Fruit fly (Drosophila melanogaster) whole organism, embryonic: ENCODE measurements around the gene CG15390.
A peak's percentile ranks its signal among the peaks of the same experiment; 100 is the strongest.

Source experiments
- CG10147 ChIP-seq: fragments of 200-800 bp; sonication (Bioruptor generic); optimal IDR thresholded peaks from 2 replicates; lab custom pipeline; 2019; ENCODE audit warnings: missing biosample characterization, mild to moderate bottlenecking, missing genetic modification characterization, moderate library complexity
- CG11723 ChIP-seq: fragments of 200-800 bp; sonication (Bioruptor generic); optimal IDR thresholded peaks from 2 replicates; lab custom pipeline; 2017; ENCODE audit warnings: missing biosample characterization, mild to moderate bottlenecking, missing genetic modification characterization
- CG13775 ChIP-seq: fragments of 200-800 bp; sonication (Bioruptor generic); optimal IDR thresholded peaks from 3 replicates; lab custom pipeline; 2017; ENCODE audit warnings: missing biosample characterization, mild to moderate bottlenecking, missing genetic modification characterization
- CG16813 ChIP-seq: fragments of 200-800 bp; sonication (Bioruptor generic); IDR thresholded peaks from 3 replicates; pipeline ENCODE4 v1.3.6; 2022; ENCODE audit warnings: missing biosample characterization, missing genetic modification characterization; ENCODE audit not compliant: partially characterized antibody
- CG16863 ChIP-seq: fragments of 200-800 bp; sonication (Bioruptor generic); optimal IDR thresholded peaks from 3 replicates; lab custom pipeline; 2016; ENCODE audit warnings: missing biosample characterization, missing genetic modification characterization
- CG17186 ChIP-seq: fragments of 200-800 bp; sonication (Bioruptor generic); optimal IDR thresholded peaks from 3 replicates; lab custom pipeline; 2017; ENCODE audit warnings: missing biosample characterization, missing genetic modification reagents, missing genetic modification characterization
- CG18262 ChIP-seq: fragments of 200-800 bp; optimal IDR thresholded peaks from 3 replicates; lab custom pipeline; 2019; ENCODE audit warnings: missing biosample characterization, mild to moderate bottlenecking, missing genetic modification characterization, moderate library complexity
- CG18619 ChIP-seq: fragments of 200-800 bp; sonication (Bioruptor generic); optimal IDR thresholded peaks from 3 replicates; lab custom pipeline; 2017; ENCODE audit warnings: missing biosample characterization, mild to moderate bottlenecking, missing genetic modification characterization
- CG18764 ChIP-seq: fragments of 200-800 bp; sonication (Bioruptor generic); optimal IDR thresholded peaks from 3 replicates; lab custom pipeline; 2016; ENCODE audit warnings: missing biosample characterization, missing genetic modification characterization
- CG2712 ChIP-seq: fragments of 200-800 bp; optimal IDR thresholded peaks from 3 replicates; lab custom pipeline; 2019; ENCODE audit warnings: missing biosample characterization, mild to moderate bottlenecking, missing genetic modification characterization, moderate library complexity
- CG32532 ChIP-seq: fragments of 200-800 bp; sonication (Bioruptor generic); IDR thresholded peaks from 2 replicates; pipeline ENCODE4 v1.3.6; 2022; ENCODE audit warnings: missing biosample characterization, missing genetic modification characterization
- CG32767 ChIP-seq: fragments of 200-800 bp; sonication (Bioruptor generic); IDR thresholded peaks from 2 replicates; pipeline ENCODE4 v1.3.6; 2022; ENCODE audit warnings: missing biosample characterization, missing genetic modification characterization
- CG43689 ChIP-seq: fragments of 200-800 bp; sonication (Bioruptor generic); IDR thresholded peaks from 2 replicates; pipeline ENCODE4 v1.3.6; 2022; ENCODE audit warnings: missing biosample characterization, missing genetic modification characterization
- CG4424 ChIP-seq: fragments of 200-800 bp; sonication (Bioruptor generic); optimal IDR thresholded peaks from 3 replicates; lab custom pipeline; 2016; ENCODE audit warnings: missing biosample characterization, missing genetic modification characterization
- CG4730 ChIP-seq: fragments of 200-800 bp; sonication (Bioruptor generic); IDR thresholded peaks from 2 replicates; pipeline ENCODE4 v1.3.6; 2022; ENCODE audit warnings: missing biosample characterization, missing genetic modification characterization
- CG5953 ChIP-seq: fragments of 200-800 bp; sonication (Bioruptor generic); IDR thresholded peaks from 2 replicates; pipeline ENCODE4 v1.3.6; 2022; ENCODE audit warnings: missing biosample characterization, missing genetic modification characterization
- CG6254 ChIP-seq: fragments of 200-800 bp; sonication (Bioruptor generic); optimal IDR thresholded peaks from 3 replicates; lab custom pipeline; 2017; ENCODE audit warnings: mild to moderate bottlenecking, missing biosample characterization, missing genetic modification reagents, missing genetic modification characterization
- CG6791 ChIP-seq: fragments of 200-800 bp; sonication (Bioruptor generic); IDR thresholded peaks from 3 replicates; pipeline ENCODE4 v1.3.6; 2022; ENCODE audit warnings: missing biosample characterization, missing genetic modification characterization; ENCODE audit not compliant: partially characterized antibody
- CG7357 ChIP-seq: fragments of 200-800 bp; sonication (Bioruptor generic); IDR thresholded peaks from 3 replicates; pipeline ENCODE4 v1.3.6; 2022; ENCODE audit warnings: missing biosample characterization, missing genetic modification characterization
- CG7987 ChIP-seq: fragments of 200-800 bp; sonication (Bioruptor generic); optimal IDR thresholded peaks from 2 replicates; lab custom pipeline; 2018; ENCODE audit warnings: missing biosample characterization, mild to moderate bottlenecking, missing genetic modification characterization, moderate library complexity
- CG8281 ChIP-seq: fragments of 200-800 bp; sonication (Bioruptor generic); optimal IDR thresholded peaks from 2 replicates; lab custom pipeline; 2018; ENCODE audit warnings: missing biosample characterization, mild to moderate bottlenecking, missing genetic modification characterization, moderate library complexity
- CG8290 ChIP-seq, 3 experiments: fragments of 200-800 bp; sonication (Bioruptor generic); optimal IDR thresholded peaks; 2 replicates each; lab custom pipeline; 2016 to 2019; ENCODE audit warnings: missing biosample characterization in 3 of 3, missing genetic modification characterization in 3 of 3, mild to moderate bottlenecking in 2 of 3, moderate library complexity in 1 of 3
- CG8924 ChIP-seq: fragments of 200-800 bp; optimal IDR thresholded peaks from 3 replicates; lab custom pipeline; 2019; ENCODE audit warnings: missing biosample characterization, mild to moderate bottlenecking, missing genetic modification characterization, moderate library complexity
- Camta ChIP-seq: fragments of 200-800 bp; sonication (Bioruptor generic); optimal IDR thresholded peaks from 2 replicates; lab custom pipeline; 2016; ENCODE audit warnings: missing biosample characterization, missing genetic modification characterization
- Doc3 ChIP-seq: fragments of 200-800 bp; sonication (Bioruptor generic); IDR thresholded peaks from 3 replicates; pipeline ENCODE4 v1.3.6; 2022; ENCODE audit warnings: missing biosample characterization, missing genetic modification characterization; ENCODE audit not compliant: partially characterized antibody
- HmgZ ChIP-seq: fragments of 200-800 bp; sonication (Bioruptor generic); optimal IDR thresholded peaks from 2 replicates; lab custom pipeline; 2018; ENCODE audit warnings: missing biosample characterization, mild to moderate bottlenecking, missing genetic modification characterization
- Oli ChIP-seq: fragments of 200-800 bp; sonication (Bioruptor generic); optimal IDR thresholded peaks from 2 replicates; lab custom pipeline; 2018; ENCODE audit warnings: missing biosample characterization, mild to moderate bottlenecking, missing genetic modification characterization, moderate library complexity
- Vsx1 ChIP-seq: fragments of 200-800 bp; sonication (Bioruptor generic); optimal IDR thresholded peaks from 2 replicates; lab custom pipeline; 2017; ENCODE audit warnings: missing biosample characterization, mild to moderate bottlenecking, missing genetic modification characterization, missing genetic modification reagents
- ase ChIP-seq: fragments of 200-800 bp; sonication (Bioruptor generic); IDR thresholded peaks from 3 replicates; pipeline ENCODE4 v1.3.6; 2022; ENCODE audit warnings: missing biosample characterization, missing genetic modification characterization
- cas ChIP-seq: fragments of 200-800 bp; sonication (Bioruptor generic); IDR thresholded peaks from 2 replicates; pipeline ENCODE4 v1.3.6; 2022; ENCODE audit warnings: missing biosample characterization, missing genetic modification characterization
- corto ChIP-seq: fragments of 200-800 bp; sonication (Bioruptor generic); optimal IDR thresholded peaks from 2 replicates; lab custom pipeline; 2016; ENCODE audit warnings: missing biosample characterization, mild to moderate bottlenecking, missing genetic modification characterization, moderate library complexity
- cwo ChIP-seq: fragments of 200-800 bp; sonication (Bioruptor generic); optimal IDR thresholded peaks from 3 replicates; lab custom pipeline; 2017; ENCODE audit warnings: missing biosample characterization, missing genetic modification characterization, mild to moderate bottlenecking, moderate library complexity, missing genetic modification reagents
- ewg ChIP-seq: fragments of 200-800 bp; sonication (Bioruptor generic); optimal IDR thresholded peaks from 3 replicates; lab custom pipeline; 2017; ENCODE audit warnings: mild to moderate bottlenecking, missing biosample characterization, missing genetic modification reagents, missing genetic modification characterization
- gce ChIP-seq: fragments of 200-800 bp; sonication (Bioruptor generic); IDR thresholded peaks from 3 replicates; pipeline ENCODE4 v1.3.6; 2022; ENCODE audit warnings: missing biosample characterization, missing genetic modification characterization
- gem ChIP-seq: fragments of 200-800 bp; sonication (Bioruptor generic); optimal IDR thresholded peaks from 2 replicates; lab custom pipeline; 2019; ENCODE audit warnings: missing biosample characterization, mild to moderate bottlenecking, missing genetic modification characterization, moderate library complexity
- klu ChIP-seq: fragments of 200-800 bp; sonication (Bioruptor generic); IDR thresholded peaks from 2 replicates; pipeline ENCODE4 v1.3.6; 2022; ENCODE audit warnings: missing biosample characterization, missing genetic modification characterization
- knrl ChIP-seq: fragments of 200-800 bp; sonication (Bioruptor generic); IDR thresholded peaks from 3 replicates; pipeline ENCODE4 v1.3.6; 2022; ENCODE audit warnings: missing biosample characterization, missing genetic modification characterization; ENCODE audit not compliant: partially characterized antibody
- luna ChIP-seq: fragments of 200-800 bp; sonication (Bioruptor generic); optimal IDR thresholded peaks from 2 replicates; lab custom pipeline; 2016; ENCODE audit warnings: missing biosample characterization, missing genetic modification characterization
- prd ChIP-seq, 3 experiments: fragments of >200 bp in 2 of 3; fragments of 200-800 bp in 1 of 3; sonication (Bioruptor generic) in 1 of 3; optimal IDR thresholded peaks in 2 of 3; IDR thresholded peaks in 1 of 3; 2 replicates in 2 of 3; 3 replicates in 1 of 3; pipeline versions ENCODE4 v1.3.6 to Lab custom; 2017 to 2022; ENCODE audit warnings: missing biosample characterization in 1 of 3, missing genetic modification characterization in 1 of 3
- run ChIP-seq: fragments of 200-800 bp; sonication (Bioruptor generic); optimal IDR thresholded peaks from 3 replicates; lab custom pipeline; 2018; ENCODE audit warnings: missing biosample characterization, mild to moderate bottlenecking, missing genetic modification characterization
- sens ChIP-seq: fragments of 200-800 bp; sonication (Bioruptor generic); peaks from one replicate; lab custom pipeline; 2016; ENCODE audit warnings: missing biosample characterization, missing genetic modification characterization
- sens-2 ChIP-seq: fragments of 200-800 bp; sonication (Bioruptor generic); IDR thresholded peaks from 2 replicates; pipeline ENCODE4 v1.3.6; 2022; ENCODE audit warnings: missing biosample characterization, missing genetic modification characterization
- sim ChIP-seq: fragments of 200-800 bp; sonication (Bioruptor generic); IDR thresholded peaks from 2 replicates; pipeline ENCODE4 v1.3.6; 2022; ENCODE audit warnings: missing biosample characterization, missing genetic modification characterization
- tin ChIP-seq: fragments of 200-800 bp; sonication (Bioruptor generic); optimal IDR thresholded peaks from 3 replicates; lab custom pipeline; 2016; ENCODE audit warnings: missing biosample characterization, missing genetic modification characterization
- toy ChIP-seq: fragments of 200-800 bp; sonication (Bioruptor generic); IDR thresholded peaks from 2 replicates; pipeline ENCODE4 v1.3.6; 2022; ENCODE audit warnings: missing biosample characterization, missing genetic modification characterization
- trh ChIP-seq: fragments of 200-800 bp; sonication (Bioruptor generic); optimal IDR thresholded peaks from 2 replicates; lab custom pipeline; 2016; ENCODE audit warnings: missing biosample characterization, missing genetic modification characterization
- vfl ChIP-seq: fragments of 200-800 bp; sonication (Bioruptor generic); optimal IDR thresholded peaks from 2 replicates; lab custom pipeline; 2016; ENCODE audit warnings: missing biosample characterization, missing genetic modification characterization
- vvl ChIP-seq: fragments of 200-800 bp; sonication (Bioruptor generic); IDR thresholded peaks from 2 replicates; pipeline ENCODE4 v1.3.6; 2022; ENCODE audit warnings: missing biosample characterization, missing genetic modification characterization

CG15390 gene

dm6 chr2L:2365077-2365651 lies 9.3 kb upstream of the CG15390 start, which contains the start of the genes Rab5 and Axud1 (continued):
- no peak for TF ChIP-seq Vsx1 (GFP tag; lab: Kevin White, UChicago)
- TF ChIP-seq corto, result no peak
- TF ChIP-seq CG6254 (GFP tag; lab: Kevin White, UChicago), result no peak
- TF ChIP-seq CG8290 (GFP tag; optimal IDR thresholded peaks at IDR 0.05; lab: Kevin White, UChicago), result no peak
- peak in 1 of 2 experiments; percentile 17 for TF ChIP-seq CG8290 (tag; optimal IDR thresholded peaks at IDR 0.05; lab: Kevin White, UChicago)
- peak; percentile 27 for TF ChIP-seq CG8924 (tag; lab: Kevin White, UChicago)
- peak; percentile 60; the same call in 1 of the 3 replicates for TF ChIP-seq knrl (GFP tag; lab: Robert Waterston, UW)
- TF ChIP-seq CG4424 (GFP tag; lab: Kevin White, UChicago), result no peak
- peak; percentile 57 for TF ChIP-seq vvl
- TF ChIP-seq Camta, result no peak
- no peak for TF ChIP-seq run (tag; lab: Kevin White, UChicago)
- no peak for TF ChIP-seq cas (GFP tag; lab: Robert Waterston, UW)
- peak; percentile 29; the same call in 1 of the 2 replicates for TF ChIP-seq CG32532 (GFP tag; lab: Robert Waterston, UW)
- no peak for TF ChIP-seq trh
- no peak for TF ChIP-seq prd (optimal IDR thresholded peaks at IDR 0.05; lab: Kevin White, UChicago)
- TF ChIP-seq prd (GFP tag; IDR thresholded peaks at IDR 0.05; lab: Robert Waterston, UW), result no peak
- TF ChIP-seq CG10147 (GFP tag; lab: Kevin White, UChicago), result no peak
- no peak for TF ChIP-seq ase
- no peak for TF ChIP-seq tin (GFP tag; lab: Kevin White, UChicago)
- TF ChIP-seq luna (GFP tag; lab: Kevin White, UChicago), result no peak
- TF ChIP-seq klu (GFP tag; lab: Robert Waterston, UW), result no peak
- TF ChIP-seq Oli (tag; lab: Kevin White, UChicago), result no peak
- TF ChIP-seq CG2712 (tag; lab: Kevin White, UChicago), result peak; percentile 61

dm6 chr2L:2365655-2366214 lies 8.8 kb upstream of the CG15390 start:
- TF ChIP-seq CG7987 (GFP tag; lab: Kevin White, UChicago) (no peak), prd (optimal IDR thresholded peaks at IDR 0.05; lab: Kevin White, UChicago) (no peak), prd (GFP tag; IDR thresholded peaks at IDR 0.05; lab: Robert Waterston, UW) (peak; percentile 25; the same call in 1 of the 3 replicates), CG18262 (tag; lab: Kevin White, UChicago) (peak; percentile 11), vfl (GFP tag; lab: Kevin White, UChicago) (no peak), gem (tag; lab: Kevin White, UChicago) (no peak), sim (no peak), CG16863 (GFP tag; lab: Kevin White, UChicago) (no peak), toy (GFP tag; lab: Robert Waterston, UW) (no peak), CG8281 (tag; lab: Kevin White, UChicago) (no peak), CG13775 (GFP tag; lab: Kevin White, UChicago) (no peak), HmgZ (tag; lab: Kevin White, UChicago) (no peak), ewg (GFP tag; lab: Kevin White, UChicago) (no peak), CG4730 (GFP tag; lab: Robert Waterston, UW) (no peak), CG43689 (GFP tag; lab: Robert Waterston, UW) (no peak), CG16813 (GFP tag; lab: Robert Waterston, UW) (no peak), CG7357 (GFP tag; lab: Robert Waterston, UW) (no peak), CG11723 (GFP tag; lab: Kevin White, UChicago) (no peak), klu (GFP tag; lab: Robert Waterston, UW) (no peak), CG32767 (GFP tag; lab: Robert Waterston, UW) (no peak), cwo (GFP tag; lab: Kevin White, UChicago) (no peak), Doc3 (GFP tag; lab: Robert Waterston, UW) (no peak), sens (GFP tag; lab: Kevin White, UChicago) (peak; percentile 80), CG6791 (no peak), sens-2 (GFP tag; lab: Robert Waterston, UW) (no peak), CG18619 (GFP tag; lab: Kevin White, UChicago) (no peak), CG17186 (no peak), CG5953 (GFP tag; lab: Robert Waterston, UW) (no peak), gce (0 out of 3 replicates have a peak, but pooled peaks have one; percentile 12), CG18764 (GFP tag; lab: Kevin White, UChicago) (no peak)
